Fruit fly (Drosophila melanogaster) whole organism, embryonic: ENCODE measurements around the gene CG15880.

Source experiments
- CG10209 ChIP-seq: fragments of 200-800 bp; sonication (Bioruptor generic); optimal IDR thresholded peaks from 3 replicates; lab custom pipeline; 2017; ENCODE audit warnings: missing biosample characterization, mild to moderate bottlenecking, missing genetic modification characterization, missing genetic modification reagents
- CG10267 ChIP-seq: fragments of 200-800 bp; sonication (Bioruptor generic); optimal IDR thresholded peaks from 2 replicates; lab custom pipeline; 2018; ENCODE audit warnings: missing biosample characterization, mild to moderate bottlenecking, missing genetic modification characterization, moderate library complexity
- CG10565 ChIP-seq: fragments of 200-800 bp; sonication (Bioruptor generic); optimal IDR thresholded peaks from 3 replicates; lab custom pipeline; 2016; ENCODE audit warnings: missing biosample characterization, mild to moderate bottlenecking, missing genetic modification characterization
- CG11093 ChIP-seq: fragments of 200-800 bp; sonication (Bioruptor generic); IDR thresholded peaks from 3 replicates; pipeline ENCODE4 v1.3.6; 2022; ENCODE audit warnings: missing biosample characterization, missing genetic modification characterization
- CG11247 ChIP-seq: fragments of 200-800 bp; sonication (Bioruptor generic); IDR thresholded peaks from 2 replicates; pipeline ENCODE4 v1.3.6; 2022; ENCODE audit warnings: missing biosample characterization, missing genetic modification characterization
- CG12071 ChIP-seq: fragments of 200-800 bp; sonication (Bioruptor generic); optimal IDR thresholded peaks from 3 replicates; lab custom pipeline; 2018; ENCODE audit warnings: missing biosample characterization, mild to moderate bottlenecking, missing genetic modification characterization
- CG13424 ChIP-seq: fragments of 200-800 bp; sonication (Bioruptor generic); optimal IDR thresholded peaks from 2 replicates; lab custom pipeline; 2019; ENCODE audit warnings: missing biosample characterization, mild to moderate bottlenecking, missing genetic modification characterization, moderate library complexity
- CG17328 ChIP-seq: fragments of 200-800 bp; sonication (Bioruptor generic); IDR thresholded peaks from 2 replicates; pipeline ENCODE4 v1.3.6; 2022; ENCODE audit warnings: missing biosample characterization, missing genetic modification characterization
- CG17385 ChIP-seq: fragments of 200-800 bp; sonication (Bioruptor generic); optimal IDR thresholded peaks from 3 replicates; lab custom pipeline; 2018; ENCODE audit warnings: missing biosample characterization, mild to moderate bottlenecking, missing genetic modification characterization
- CG2199 ChIP-seq: fragments of 200-800 bp; sonication (Bioruptor generic); IDR thresholded peaks from 3 replicates; pipeline ENCODE4 v1.3.6; 2022; ENCODE audit warnings: missing biosample characterization, missing genetic modification characterization
- CG31224 ChIP-seq: fragments of 200-800 bp; sonication (Bioruptor generic); IDR thresholded peaks from 2 replicates; pipeline ENCODE4 v1.3.6; 2022; ENCODE audit warnings: missing biosample characterization, missing genetic modification characterization
- CG34376 ChIP-seq: fragments of 200-800 bp; sonication (Bioruptor generic); optimal IDR thresholded peaks from 2 replicates; lab custom pipeline; 2018; ENCODE audit warnings: missing biosample characterization, mild to moderate bottlenecking, missing genetic modification characterization
- CG6765 ChIP-seq: fragments of 200-800 bp; sonication (Bioruptor generic); optimal IDR thresholded peaks from 3 replicates; lab custom pipeline; 2017; ENCODE audit warnings: missing biosample characterization, mild to moderate bottlenecking, missing genetic modification characterization
- CG7271 ChIP-seq: fragments of 200-800 bp; sonication (Bioruptor generic); optimal IDR thresholded peaks from 2 replicates; lab custom pipeline; 2018; ENCODE audit warnings: missing biosample characterization, mild to moderate bottlenecking, missing genetic modification characterization, moderate library complexity
- CG7556 ChIP-seq: fragments of 200-800 bp; sonication (Bioruptor generic); optimal IDR thresholded peaks from 2 replicates; lab custom pipeline; 2017; ENCODE audit warnings: missing biosample characterization, mild to moderate bottlenecking, missing genetic modification characterization
- CG7963 ChIP-seq: fragments of 200-800 bp; sonication (Bioruptor generic); IDR thresholded peaks from 3 replicates; pipeline ENCODE4 v1.3.6; 2022; ENCODE audit warnings: missing biosample characterization, missing genetic modification characterization; ENCODE audit not compliant: partially characterized antibody
- CG8924 ChIP-seq: fragments of 200-800 bp; optimal IDR thresholded peaks from 3 replicates; lab custom pipeline; 2019; ENCODE audit warnings: missing biosample characterization, mild to moderate bottlenecking, missing genetic modification characterization, moderate library complexity
- CG8944 ChIP-seq: fragments of 200-800 bp; sonication (Bioruptor generic); optimal IDR thresholded peaks from 3 replicates; lab custom pipeline; 2016; ENCODE audit warnings: missing biosample characterization, missing genetic modification characterization
- CG9876 ChIP-seq: fragments of 200-800 bp; sonication (Bioruptor generic); optimal IDR thresholded peaks from 2 replicates; lab custom pipeline; 2016; ENCODE audit warnings: missing biosample characterization, missing genetic modification characterization
- D19A ChIP-seq: fragments of 200-800 bp; optimal IDR thresholded peaks from 3 replicates; lab custom pipeline; 2019; ENCODE audit warnings: missing biosample characterization, mild to moderate bottlenecking, missing genetic modification characterization, moderate library complexity
- Dip2 ChIP-seq: fragments of 200-800 bp; sonication (Bioruptor generic); IDR thresholded peaks from 2 replicates; pipeline ENCODE4 v1.3.6; 2022; ENCODE audit warnings: missing biosample characterization, missing genetic modification characterization
- Dp ChIP-seq: fragments of 200-800 bp; sonication (Bioruptor generic); optimal IDR thresholded peaks from 2 replicates; lab custom pipeline; 2018; ENCODE audit warnings: missing biosample characterization, mild to moderate bottlenecking, missing genetic modification characterization, moderate library complexity
- E2f2 ChIP-seq: fragments of 200-800 bp; sonication (Bioruptor generic); IDR thresholded peaks from 2 replicates; pipeline ENCODE4 v1.3.6; 2022; ENCODE audit warnings: missing biosample characterization, missing genetic modification characterization
- Gsc ChIP-seq: fragments of 200-800 bp; sonication (Bioruptor generic); IDR thresholded peaks from 2 replicates; pipeline ENCODE4 v1.3.6; 2022; ENCODE audit warnings: missing biosample characterization, missing genetic modification characterization
- Jarid2 ChIP-seq: fragments of 200-800 bp; sonication (Bioruptor generic); optimal IDR thresholded peaks from 3 replicates; lab custom pipeline; 2017; ENCODE audit warnings: mild to moderate bottlenecking, missing biosample characterization, missing genetic modification reagents, missing genetic modification characterization
- Mad ChIP-seq: fragments of 200-800 bp; sonication (Bioruptor generic); optimal IDR thresholded peaks from 2 replicates; lab custom pipeline; 2016; ENCODE audit warnings: missing biosample characterization, missing genetic modification characterization
- Opbp ChIP-seq: fragments of 200-800 bp; sonication (Bioruptor generic); IDR thresholded peaks from 3 replicates; pipeline ENCODE4 v1.3.6; 2022; ENCODE audit warnings: missing biosample characterization, missing genetic modification characterization; ENCODE audit not compliant: partially characterized antibody
- Vsx1 ChIP-seq: fragments of 200-800 bp; sonication (Bioruptor generic); optimal IDR thresholded peaks from 2 replicates; lab custom pipeline; 2017; ENCODE audit warnings: missing biosample characterization, mild to moderate bottlenecking, missing genetic modification characterization, missing genetic modification reagents
- bbx ChIP-seq: fragments of 200-800 bp; sonication (Bioruptor generic); IDR thresholded peaks from 2 replicates; pipeline ENCODE4 v1.3.6; 2022; ENCODE audit warnings: missing biosample characterization, missing genetic modification characterization; ENCODE audit not compliant: partially characterized antibody
- br ChIP-seq: fragments of >200 bp; optimal IDR thresholded peaks from 2 replicates; lab custom pipeline; 2017
- cato ChIP-seq: fragments of 200-800 bp; sonication (Bioruptor generic); optimal IDR thresholded peaks from 2 replicates; lab custom pipeline; 2016; ENCODE audit warnings: missing biosample characterization, missing genetic modification characterization, borderline replicate concordance
- chm ChIP-seq: fragments of 200-800 bp; sonication (Bioruptor generic); IDR thresholded peaks from 2 replicates; pipeline ENCODE4 v1.3.6; 2022; ENCODE audit warnings: missing biosample characterization, missing genetic modification characterization
- ci ChIP-seq: fragments of 200-800 bp; sonication (Bioruptor generic); IDR thresholded peaks from 3 replicates; pipeline ENCODE4 v1.3.6; 2022; ENCODE audit warnings: missing biosample characterization, missing genetic modification characterization
- dmrt99B ChIP-seq: fragments of 200-800 bp; sonication (Bioruptor generic); optimal IDR thresholded peaks from 2 replicates; lab custom pipeline; 2018; ENCODE audit warnings: missing biosample characterization, mild to moderate bottlenecking, missing genetic modification characterization, moderate library complexity
- en ChIP-seq: fragments of 200-800 bp; sonication (Bioruptor generic); optimal IDR thresholded peaks from 2 replicates; lab custom pipeline; 2016; ENCODE audit warnings: missing biosample characterization, missing genetic modification characterization
- ewg ChIP-seq: fragments of 200-800 bp; sonication (Bioruptor generic); optimal IDR thresholded peaks from 3 replicates; lab custom pipeline; 2017; ENCODE audit warnings: mild to moderate bottlenecking, missing biosample characterization, missing genetic modification reagents, missing genetic modification characterization
- exex ChIP-seq: fragments of 200-800 bp; sonication (Bioruptor generic); optimal IDR thresholded peaks from 4 replicates; lab custom pipeline; 2018; ENCODE audit warnings: missing biosample characterization, mild to moderate bottlenecking, missing genetic modification characterization, moderate library complexity
- insv ChIP-seq, 2 experiments: fragments of 200-800 bp; sonication (Bioruptor generic); optimal IDR thresholded peaks; 3 replicates each; lab custom pipeline; 2016 to 2018; ENCODE audit warnings: missing biosample characterization in 2 of 2, missing genetic modification characterization in 2 of 2
- lola ChIP-seq, 3 experiments: fragments of >200 bp in 2 of 3; fragments of 200-800 bp in 1 of 3; sonication (Bioruptor generic) in 1 of 3; optimal IDR thresholded peaks; 2 replicates each; lab custom pipeline; 2017 to 2019; ENCODE audit warnings: missing biosample characterization in 3 of 3, missing genetic modification characterization in 3 of 3, mild to moderate bottlenecking in 1 of 3, moderate library complexity in 1 of 3
- nom ChIP-seq: fragments of 200-800 bp; sonication (Bioruptor generic); optimal IDR thresholded peaks from 2 replicates; lab custom pipeline; 2017; ENCODE audit warnings: missing biosample characterization, missing genetic modification characterization, mild to moderate bottlenecking, moderate library complexity, missing genetic modification reagents
- odd ChIP-seq: fragments of 200-800 bp; sonication (Bioruptor generic); optimal IDR thresholded peaks from 2 replicates; lab custom pipeline; 2017; ENCODE audit warnings: missing biosample characterization, mild to moderate bottlenecking, missing genetic modification characterization
- schlank ChIP-seq: fragments of 200-800 bp; sonication (Bioruptor generic); optimal IDR thresholded peaks from 2 replicates; lab custom pipeline; 2018; ENCODE audit warnings: missing biosample characterization, mild to moderate bottlenecking, missing genetic modification characterization
- slp2 ChIP-seq: fragments of 200-800 bp; sonication (Bioruptor generic); optimal IDR thresholded peaks from 2 replicates; lab custom pipeline; 2016; ENCODE audit warnings: missing biosample characterization, missing genetic modification characterization
- so ChIP-seq: fragments of 200-800 bp; sonication (Bioruptor generic); IDR thresholded peaks from 3 replicates; pipeline ENCODE4 v1.3.6; 2022; ENCODE audit warnings: missing biosample characterization, missing genetic modification characterization
- sob ChIP-seq: fragments of 200-800 bp; sonication (Bioruptor generic); IDR thresholded peaks from 2 replicates; pipeline ENCODE4 v1.3.6; 2022; ENCODE audit warnings: missing biosample characterization, missing genetic modification characterization
- toy ChIP-seq: fragments of 200-800 bp; sonication (Bioruptor generic); IDR thresholded peaks from 2 replicates; pipeline ENCODE4 v1.3.6; 2022; ENCODE audit warnings: missing biosample characterization, missing genetic modification characterization
- unpg ChIP-seq: fragments of 200-800 bp; sonication (Bioruptor generic); optimal IDR thresholded peaks from 3 replicates; lab custom pipeline; 2018; ENCODE audit warnings: missing biosample characterization, mild to moderate bottlenecking, missing genetic modification characterization, moderate library complexity
- vnd ChIP-seq: fragments of 200-800 bp; sonication (Bioruptor generic); IDR thresholded peaks from 3 replicates; pipeline ENCODE4 v1.3.6; 2022; ENCODE audit warnings: missing biosample characterization, missing genetic modification characterization; ENCODE audit not compliant: partially characterized antibody
- wor ChIP-seq: fragments of 200-800 bp; sonication (Bioruptor generic); IDR thresholded peaks from 2 replicates; pipeline ENCODE4 v1.3.6; 2022; ENCODE audit warnings: missing biosample characterization, missing genetic modification characterization
- zen2 ChIP-seq: fragments of 200-800 bp; sonication (Bioruptor generic); IDR thresholded peaks from 3 replicates; pipeline ENCODE4 v1.3.6; 2022; ENCODE audit warnings: missing biosample characterization, missing genetic modification characterization; ENCODE audit not compliant: partially characterized antibody

The CG15880 gene

DNA sequence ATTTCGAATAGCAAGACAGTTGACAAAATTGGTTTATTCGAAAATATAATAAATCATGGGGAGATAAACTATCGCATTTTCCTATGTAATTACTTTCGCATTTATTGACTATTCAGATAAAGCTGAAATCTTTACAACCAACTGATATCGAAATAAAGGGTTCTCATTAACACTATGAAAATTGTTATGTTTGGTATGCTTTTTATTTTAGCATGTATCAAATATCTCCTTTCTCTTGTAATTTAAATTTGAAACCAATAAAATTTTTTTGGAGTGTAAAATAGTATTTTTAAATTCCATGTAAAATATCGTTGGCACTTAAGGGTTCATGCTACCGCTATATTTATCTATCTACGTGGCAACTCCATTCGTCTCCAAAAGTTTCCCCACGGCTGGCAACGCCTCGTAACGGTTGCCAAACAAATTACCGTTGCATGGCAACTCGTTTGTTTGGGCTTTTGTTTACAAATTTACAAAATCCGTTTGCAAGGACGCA is 37.4 kb upstream of the CG15880 start, which contains the start of gene CG13949 (continued):
- TF ChIP-seq CG17328 (peak; percentile 73), so (GFP tag; lab: Robert Waterston, UW) (no peak), CG10209 (GFP tag; lab: Kevin White, UChicago) (peak; percentile 44), dmrt99B (tag; lab: Kevin White, UChicago) (peak; percentile 46), CG7556 (GFP tag; lab: Kevin White, UChicago) (peak; percentile 60), Mad (GFP tag; lab: Kevin White, UChicago) (no peak), wor (GFP tag; lab: Robert Waterston, UW) (no peak), CG9876 (GFP tag; lab: Kevin White, UChicago) (peak; percentile 17), insv (GFP tag; optimal IDR thresholded peaks at IDR 0.05; lab: Kevin White, UChicago) (peak in 1 of 2 experiments; percentile 3), CG11247 (peak; percentile 72), Dip2 (GFP tag; lab: Robert Waterston, UW) (no peak), unpg (GFP tag; lab: Kevin White, UChicago) (peak; percentile 70), CG31224 (GFP tag; lab: Robert Waterston, UW) (peak; percentile 69), CG7271 (tag; lab: Kevin White, UChicago) (no peak), Vsx1 (GFP tag; lab: Kevin White, UChicago) (no peak), CG6765 (GFP tag; lab: Kevin White, UChicago) (peak; percentile 12), vnd (GFP tag; lab: Robert Waterston, UW) (no peak), en (GFP tag; lab: Kevin White, UChicago) (peak; percentile 42), CG2199 (GFP tag; lab: Robert Waterston, UW) (peak; percentile 72; the same call in 2 of the 3 replicates), CG11093 (GFP tag; lab: Robert Waterston, UW) (no peak), CG17385 (GFP tag; lab: Kevin White, UChicago) (peak; percentile 46), CG8944 (peak; percentile 31), Gsc (no peak), CG7963 (no peak), lola (GFP tag; optimal IDR thresholded peaks at IDR 0.05; lab: Kevin White, UChicago) (peak in 1 of 3 experiments; percentile 35), odd (GFP tag; lab: Kevin White, UChicago) (peak; percentile 22), CG10267 (tag; lab: Kevin White, UChicago) (peak; percentile 72), exex (peak; percentile 98), nom (GFP tag; lab: Kevin White, UChicago) (no peak), chm (peak; percentile 56; the same call in 1 of the 2 replicates), CG12071 (GFP tag; lab: Kevin White, UChicago) (peak; percentile 31), CG8924 (tag; lab: Kevin White, UChicago) (peak; percentile 53), slp2 (GFP tag; lab: Kevin White, UChicago) (peak; percentile 46), ewg (GFP tag; lab: Kevin White, UChicago) (peak; percentile 35), cato (GFP tag; lab: Kevin White, UChicago) (no peak), schlank (no peak), sob (peak; percentile 85), br (lab: Kevin White, UChicago) (no peak), toy (GFP tag; lab: Robert Waterston, UW) (peak; percentile 20; the same call in 1 of the 2 replicates), Opbp (GFP tag; lab: Robert Waterston, UW) (peak; percentile 63), CG13424 (peak; percentile 68), E2f2 (GFP tag; lab: Robert Waterston, UW) (peak; percentile 64), CG10565 (GFP tag; lab: Kevin White, UChicago) (no peak), D19A (tag; lab: Kevin White, UChicago) (no peak), CG34376 (GFP tag; lab: Kevin White, UChicago) (peak; percentile 64), zen2 (GFP tag; lab: Robert Waterston, UW) (no peak), bbx (GFP tag; lab: Robert Waterston, UW) (peak; percentile 64; the same call in 1 of the 2 replicates), Dp (peak; percentile 51), Jarid2 (peak; percentile 22), ci (GFP tag; lab: Robert Waterston, UW) (peak; percentile 61)
